Worm (Caenorhabditis elegans) whole organism, L1 larva: Measurements from ENCODE around the gene D1053.4.

ENCODE experiments used
- C34B4.2 ChIP-seq: sonication (generic microtip); optimal IDR thresholded peaks from 2 replicates; lab custom pipeline; 2017; ENCODE audit warnings: mild to moderate bottlenecking, missing genetic modification characterization, missing compliant biosample characterization
- aha-1 ChIP-seq: fragments of 150-350 bp; optimal IDR thresholded peaks from 2 replicates; lab custom pipeline; 2014; ENCODE audit warnings: missing biosample characterization, missing genetic modification characterization
- blmp-1 ChIP-seq: fragments of 150-350 bp; optimal IDR thresholded peaks from 2 replicates; lab custom pipeline; 2014; ENCODE audit warnings: missing biosample characterization, missing genetic modification characterization
- ceh-63 ChIP-seq: fragments of 200-800 bp; sonication (Bioruptor generic); optimal IDR thresholded peaks from 2 replicates; lab custom pipeline; 2018; ENCODE audit warnings: mild to moderate bottlenecking, missing genetic modification characterization, missing compliant biosample characterization
- ceh-8 ChIP-seq: fragments of 200-800 bp; sonication (Bioruptor generic); optimal IDR thresholded peaks from 2 replicates; lab custom pipeline; 2018; ENCODE audit warnings: mild to moderate bottlenecking, missing genetic modification characterization, moderate library complexity, missing compliant biosample characterization
- ceh-88 ChIP-seq: fragments of 200-800 bp; sonication (Bioruptor generic); IDR thresholded peaks from 2 replicates; pipeline ENCODE4 v1.3.6; 2022; ENCODE audit warnings: missing genetic modification characterization, missing compliant biosample characterization
- ces-1 ChIP-seq: fragments of 150-350 bp; optimal IDR thresholded peaks from 2 replicates; lab custom pipeline; 2014; ENCODE audit warnings: missing biosample characterization, missing genetic modification reagents, missing genetic modification characterization
- dsc-1 ChIP-seq: sonication (generic microtip); optimal IDR thresholded peaks from 2 replicates; lab custom pipeline; 2016; ENCODE audit warnings: mild to moderate bottlenecking, missing genetic modification characterization, missing compliant biosample characterization
- efl-1 ChIP-seq, 4 experiments: fragments of 150-350 bp; optimal IDR thresholded peaks in 3 of 4; peaks in 1 of 4; 1 replicate in 1 of 4; 2 replicates in 3 of 4; lab custom pipeline; 2014; ENCODE audit warnings: missing biosample characterization in 2 of 4, missing genetic modification characterization in 2 of 4, missing genetic modification reagents in 2 of 4
- egl-27 ChIP-seq, 2 experiments: fragments of 150-350 bp in 1 of 2; sonication (generic microtip); optimal IDR thresholded peaks; 3 replicates each; lab custom pipeline; 2017 to 2018; ENCODE audit warnings: missing biosample characterization in 2 of 2, missing genetic modification characterization in 2 of 2, missing genetic modification reagents in 2 of 2
- elt-2 ChIP-seq: sonication (generic microtip); optimal IDR thresholded peaks from 2 replicates; lab custom pipeline; 2016; ENCODE audit warnings: missing genetic modification characterization, mild to moderate bottlenecking, inconsistent platforms, missing compliant biosample characterization, missing genetic modification reagents
- fkh-10 ChIP-seq: sonication (generic microtip); optimal IDR thresholded peaks from 2 replicates; lab custom pipeline; 2017; ENCODE audit warnings: missing biosample characterization, missing genetic modification reagents, missing genetic modification characterization
- fkh-8 ChIP-seq: sonication (generic microtip); optimal IDR thresholded peaks from 2 replicates; lab custom pipeline; 2016; ENCODE audit warnings: mild to moderate bottlenecking, missing genetic modification characterization, missing compliant biosample characterization
- hpl-2 ChIP-seq: fragments of 150-350 bp; optimal IDR thresholded peaks from 2 replicates; lab custom pipeline; 2014; ENCODE audit warnings: missing biosample characterization, missing genetic modification reagents, missing genetic modification characterization
- irx-1 ChIP-seq: sonication (generic microtip); optimal IDR thresholded peaks from 2 replicates; lab custom pipeline; 2016; ENCODE audit warnings: missing genetic modification characterization, missing compliant biosample characterization
- isw-1 ChIP-seq: fragments of 200-800 bp; sonication (Bioruptor generic); IDR thresholded peaks from 2 replicates; pipeline ENCODE4 v1.3.6; 2022; ENCODE audit warnings: missing genetic modification characterization, missing compliant biosample characterization
- jun-1 ChIP-seq: fragments of 150-350 bp; optimal IDR thresholded peaks from 2 replicates; lab custom pipeline; 2014; ENCODE audit warnings: missing biosample characterization, missing genetic modification reagents, missing genetic modification characterization
- lin-14 ChIP-seq: fragments of 200-800 bp; sonication (Bioruptor generic); optimal IDR thresholded peaks from 2 replicates; lab custom pipeline; 2018; ENCODE audit warnings: mild to moderate bottlenecking, missing genetic modification characterization, moderate library complexity, missing compliant biosample characterization
- lin-35 ChIP-seq, 2 experiments: fragments of 150-350 bp; optimal IDR thresholded peaks; 2 replicates each; lab custom pipeline; 2014; ENCODE audit warnings: missing biosample characterization in 2 of 2, missing genetic modification characterization in 2 of 2, missing genetic modification reagents in 2 of 2
- lin-39 ChIP-seq: fragments of 150-350 bp; optimal IDR thresholded peaks from 2 replicates; lab custom pipeline; 2014; ENCODE audit warnings: missing biosample characterization, missing genetic modification reagents, missing genetic modification characterization
- lsy-2 ChIP-seq, 2 experiments: fragments of 150-350 bp; optimal IDR thresholded peaks; 2 replicates each; lab custom pipeline; 2014; ENCODE audit warnings: missing biosample characterization in 2 of 2, missing genetic modification characterization in 2 of 2
- mdl-1 ChIP-seq, 2 experiments: fragments of 150-350 bp; optimal IDR thresholded peaks; 2 replicates each; lab custom pipeline; 2014 to 2017; ENCODE audit warnings: missing biosample characterization in 2 of 2, missing genetic modification characterization in 2 of 2, inconsistent platforms in 1 of 2
- mef-2 ChIP-seq: fragments of 150-350 bp; optimal IDR thresholded peaks from 2 replicates; lab custom pipeline; 2014; ENCODE audit warnings: missing biosample characterization, missing genetic modification characterization
- nhr-19 ChIP-seq: fragments of 200-800 bp; sonication (Bioruptor generic); conservative IDR thresholded peaks from 2 replicates; pipeline ENCODE4 v1.3.6; 2022; ENCODE audit warnings: missing genetic modification characterization, missing compliant biosample characterization
- nhr-20 ChIP-seq: sonication (generic microtip); optimal IDR thresholded peaks from 2 replicates; lab custom pipeline; 2016; ENCODE audit warnings: mild to moderate bottlenecking, missing genetic modification characterization, missing compliant biosample characterization
- nhr-237 ChIP-seq: fragments of 150-350 bp; optimal IDR thresholded peaks from 2 replicates; lab custom pipeline; 2014; ENCODE audit warnings: missing biosample characterization, missing genetic modification characterization
- nhr-28 ChIP-seq: fragments of 150-350 bp; optimal IDR thresholded peaks from 2 replicates; lab custom pipeline; 2014; ENCODE audit warnings: missing biosample characterization, missing genetic modification characterization
- nhr-47 ChIP-seq: sonication (generic microtip); optimal IDR thresholded peaks from 2 replicates; lab custom pipeline; 2016; ENCODE audit warnings: mild to moderate bottlenecking, missing genetic modification characterization, moderate library complexity, missing compliant biosample characterization
- nhr-71 ChIP-seq: sonication (generic microtip); optimal IDR thresholded peaks from 2 replicates; lab custom pipeline; 2016; ENCODE audit warnings: mild to moderate bottlenecking, missing genetic modification characterization, moderate library complexity, missing compliant biosample characterization
- nhr-77 ChIP-seq: fragments of 150-350 bp; optimal IDR thresholded peaks from 2 replicates; lab custom pipeline; 2014; ENCODE audit warnings: missing biosample characterization, missing genetic modification characterization
- nhr-85 ChIP-seq: sonication (generic microtip); peaks from one replicate; lab custom pipeline; 2016; ENCODE audit warnings: missing genetic modification characterization, inconsistent platforms, missing compliant biosample characterization
- nhr-90 ChIP-seq: sonication (generic microtip); optimal IDR thresholded peaks from 2 replicates; lab custom pipeline; 2016; ENCODE audit warnings: mild to moderate bottlenecking, missing genetic modification characterization, missing compliant biosample characterization; ENCODE audit not compliant: poor library complexity
- pag-3 ChIP-seq: sonication (generic microtip); optimal IDR thresholded peaks from 2 replicates; lab custom pipeline; 2017; ENCODE audit warnings: missing genetic modification characterization, mild to moderate bottlenecking, missing compliant biosample characterization, antibody characterized with exemption, borderline replicate concordance; ENCODE audit not compliant: insufficient read depth
- pax-3 ChIP-seq: fragments of 200-800 bp; sonication (Bioruptor generic); optimal IDR thresholded peaks from 2 replicates; lab custom pipeline; 2018; ENCODE audit warnings: mild to moderate bottlenecking, missing genetic modification characterization, moderate library complexity, missing compliant biosample characterization
- pqm-1 ChIP-seq: sonication (generic microtip); optimal IDR thresholded peaks from 3 replicates; lab custom pipeline; 2017; ENCODE audit warnings: missing biosample characterization, missing genetic modification characterization
- rnt-1 ChIP-seq: sonication (generic microtip); optimal IDR thresholded peaks from 2 replicates; lab custom pipeline; 2016; ENCODE audit warnings: mild to moderate bottlenecking, missing genetic modification characterization, moderate library complexity, missing compliant biosample characterization
- snpc-4 ChIP-seq: fragments of 150-350 bp; optimal IDR thresholded peaks from 2 replicates; lab custom pipeline; 2014; ENCODE audit warnings: missing biosample characterization, missing genetic modification characterization
- sptf-1 ChIP-seq: fragments of 150-350 bp; optimal IDR thresholded peaks from 2 replicates; lab custom pipeline; 2014; ENCODE audit warnings: missing biosample characterization, missing genetic modification characterization
- sup-37 ChIP-seq: fragments of 200-800 bp; sonication (Bioruptor generic); optimal IDR thresholded peaks from 2 replicates; lab custom pipeline; 2018; ENCODE audit warnings: mild to moderate bottlenecking, missing genetic modification characterization, missing compliant biosample characterization
- swsn-7 ChIP-seq: sonication (generic microtip); optimal IDR thresholded peaks from 2 replicates; lab custom pipeline; 2016; ENCODE audit warnings: missing genetic modification characterization, missing compliant biosample characterization
- unc-86 ChIP-seq: sonication (generic microtip); optimal IDR thresholded peaks from 2 replicates; lab custom pipeline; 2016; ENCODE audit warnings: missing genetic modification characterization, missing compliant biosample characterization
- unc-98 ChIP-seq: fragments of 200-800 bp; sonication (Bioruptor generic); IDR thresholded peaks from 2 replicates; pipeline ENCODE4 v1.3.6; 2022; ENCODE audit warnings: missing genetic modification characterization, missing compliant biosample characterization
- vab-15 ChIP-seq: sonication (generic microtip); optimal IDR thresholded peaks from 2 replicates; lab custom pipeline; 2017; ENCODE audit warnings: missing genotype, mild to moderate bottlenecking, missing genetic modification characterization, missing compliant biosample characterization
- zag-1 ChIP-seq: fragments of 150-350 bp; optimal IDR thresholded peaks from 2 replicates; lab custom pipeline; 2014; ENCODE audit warnings: missing biosample characterization, missing genetic modification characterization

D1053.4 gene

DNA sequence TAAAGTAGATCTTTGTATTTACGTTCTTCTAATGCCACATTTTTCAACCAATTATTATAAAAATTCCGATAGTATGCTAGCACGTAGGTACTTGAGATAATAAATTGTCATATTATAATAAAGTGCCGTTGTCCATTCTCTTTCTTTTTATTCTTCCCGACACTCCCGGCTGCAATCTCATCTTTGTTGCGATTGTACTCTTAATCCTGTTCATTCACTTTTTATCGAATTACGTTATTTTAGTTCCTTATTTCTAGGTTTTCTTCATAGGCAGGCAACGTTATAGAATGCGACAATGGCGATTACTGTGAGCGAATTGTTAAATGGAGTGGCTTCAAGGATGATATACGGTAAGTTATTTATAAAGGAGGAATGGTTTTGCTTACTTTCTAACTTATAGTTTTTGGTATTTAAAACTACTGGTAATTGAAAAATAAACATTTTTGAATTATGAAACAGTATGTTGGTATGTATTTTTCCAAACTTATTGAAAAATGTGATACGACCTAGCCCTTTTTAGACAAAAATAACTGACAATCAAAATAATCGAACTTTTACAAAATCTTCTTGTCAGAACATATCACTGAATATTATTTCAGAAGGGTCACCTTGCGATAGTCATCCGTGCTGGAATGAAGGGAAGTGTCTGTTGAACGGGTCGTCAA lies 22.4 kb upstream of the D1053.4 start, which contains the start of gene C40H5.2:
Gene C40H5.2 (plus strand): TSS at position 256 of the 665 bp plus-strand sequence.
- TF ChIP-seq efl-1 (optimal IDR thresholded peaks at IDR 0.05; lab: Kevin White, UChicago) (no peak), efl-1 (GFP tag; optimal IDR thresholded peaks at IDR 0.05 in 1 of 2; lab: Kevin White, UChicago) (peak in 1 of 2 experiments; percentile 75), jun-1 (no peak)

DNA sequence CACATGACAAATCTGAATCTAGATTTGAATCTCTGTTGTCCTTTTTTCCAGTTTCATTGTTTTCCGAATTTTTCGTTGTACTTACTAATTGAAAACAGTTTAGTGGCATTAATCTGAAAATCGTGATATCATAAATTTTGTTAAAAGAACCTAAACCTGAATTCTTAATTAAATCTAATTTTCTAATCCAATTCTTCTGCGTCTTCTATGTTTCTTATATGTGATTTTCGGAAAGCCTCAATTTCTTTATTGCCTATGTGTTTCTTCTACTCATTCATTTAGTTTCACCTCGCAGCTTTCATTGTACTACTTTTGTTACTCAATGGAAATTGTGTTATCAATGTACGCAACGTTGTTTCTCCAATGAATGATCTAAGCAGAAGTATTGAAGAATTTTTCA lies 20.1 kb upstream of the D1053.4 start:
- TF ChIP-seq lin-14 (GFP tag; lab: Kevin White, UChicago): peak; percentile 28
- no peak for TF ChIP-seq rnt-1 (tag; lab: Kevin White, UChicago)
- no peak for TF ChIP-seq nhr-47 (tag; lab: Kevin White, UChicago)
- TF ChIP-seq nhr-20 (tag; lab: Kevin White, UChicago): no peak
- no peak for TF ChIP-seq hpl-2 (GFP tag; lab: Kevin White, UChicago)
- TF ChIP-seq lin-35 (GFP tag; optimal IDR thresholded peaks at IDR 0.05; lab: Kevin White, UChicago): no peak
- TF ChIP-seq ces-1: peak; percentile 1
- TF ChIP-seq ceh-8 (GFP tag; lab: Kevin White, UChicago): no peak

DNA sequence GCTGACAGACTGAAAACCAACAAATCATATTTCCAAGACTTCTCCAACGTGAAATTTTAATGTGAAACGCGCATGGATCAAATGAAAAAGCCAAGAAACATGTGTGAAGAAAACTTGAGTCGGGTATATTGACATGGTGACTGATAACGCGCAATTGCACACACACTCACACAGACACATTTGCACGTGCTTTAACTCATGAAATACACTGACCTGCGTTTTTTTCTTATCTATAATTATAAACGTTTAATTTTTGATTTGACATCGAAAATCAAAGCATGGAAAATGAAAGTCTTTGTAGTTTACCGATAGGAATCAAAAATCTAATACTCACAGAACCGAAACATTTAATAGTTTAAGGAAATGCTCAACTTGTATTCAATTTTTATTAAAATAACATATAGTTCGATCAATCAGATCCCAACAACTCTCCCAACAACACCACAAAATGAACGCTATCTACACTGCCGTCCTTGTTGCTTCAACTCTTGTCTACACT lies 15.1 kb upstream of the D1053.4 start, which contains the start of gene nspa-9:
Gene nspa-9 (plus strand): TSS at position 449 of the 499 bp plus-strand sequence.
- no peak for TF ChIP-seq ceh-63 (GFP tag; lab: Kevin White, UChicago)
- TF ChIP-seq isw-1 (GFP tag; lab: Robert Waterston, UW): no peak
- no peak for TF ChIP-seq nhr-28 (tag; lab: Kevin White, UChicago)
- TF ChIP-seq nhr-77 (tag; lab: Kevin White, UChicago): no peak
- TF ChIP-seq sup-37 (GFP tag; lab: Kevin White, UChicago): no peak
- no peak for TF ChIP-seq nhr-47 (tag; lab: Kevin White, UChicago)
- TF ChIP-seq ceh-88 (GFP tag; lab: Robert Waterston, UW): no peak
- TF ChIP-seq pqm-1: peak; percentile 46
- TF ChIP-seq lin-14 (GFP tag; lab: Kevin White, UChicago): peak; percentile 33
- peak; percentile 10 for TF ChIP-seq fkh-8 (tag; lab: Kevin White, UChicago)
- TF ChIP-seq snpc-4: no peak
- TF ChIP-seq lsy-2 (tag; optimal IDR thresholded peaks at IDR 0.05; lab: Kevin White, UChicago): no peak
- TF ChIP-seq mef-2 (tag; lab: Kevin White, UChicago): no peak
- no peak for TF ChIP-seq aha-1 (tag; lab: Kevin White, UChicago)
- TF ChIP-seq nhr-71 (tag; lab: Kevin White, UChicago): peak; percentile 47
- no peak for TF ChIP-seq swsn-7 (tag; lab: Kevin White, UChicago)
- no peak for TF ChIP-seq nhr-19 (GFP tag; lab: Robert Waterston, UW)
- peak; percentile 92 for TF ChIP-seq elt-2 (tag; lab: Kevin White, UChicago)
- TF ChIP-seq lin-35 (GFP tag; optimal IDR thresholded peaks at IDR 0.05; lab: Kevin White, UChicago): peak in 1 of 2 experiments; percentile 30
- peak; percentile 45 for TF ChIP-seq nhr-20 (tag; lab: Kevin White, UChicago)
- no peak for TF ChIP-seq ceh-8 (GFP tag; lab: Kevin White, UChicago)
- no peak for TF ChIP-seq hpl-2 (GFP tag; lab: Kevin White, UChicago)
- TF ChIP-seq nhr-90 (tag; lab: Kevin White, UChicago): peak; percentile 36
- TF ChIP-seq zag-1 (tag; lab: Kevin White, UChicago): no peak
- TF ChIP-seq C34B4.2 (tag; lab: Kevin White, UChicago): no peak
- TF ChIP-seq dsc-1: peak; percentile 39
- TF ChIP-seq nhr-237: no peak
- no peak for TF ChIP-seq pag-3
- TF ChIP-seq unc-98 (GFP tag; lab: Robert Waterston, UW): no peak
- TF ChIP-seq pax-3 (tag; lab: Kevin White, UChicago): no peak
- no peak for TF ChIP-seq blmp-1 (tag; lab: Kevin White, UChicago)
- TF ChIP-seq sptf-1 (tag; lab: Kevin White, UChicago): no peak
- no peak for TF ChIP-seq nhr-85 (tag; lab: Kevin White, UChicago)
- TF ChIP-seq mdl-1 (tag; optimal IDR thresholded peaks at IDR 0.05; lab: Kevin White, UChicago): peak in 1 of 2 experiments; percentile 57
- TF ChIP-seq irx-1 (tag; lab: Kevin White, UChicago): no peak
- no peak for TF ChIP-seq vab-15 (tag; lab: Kevin White, UChicago)
- no peak for TF ChIP-seq fkh-10 (GFP tag; lab: Kevin White, UChicago)
- TF ChIP-seq lin-39 (tag; lab: Kevin White, UChicago): no peak
- no peak for TF ChIP-seq unc-86
- TF ChIP-seq egl-27 (tag; optimal IDR thresholded peaks at IDR 0.05; lab: Kevin White, UChicago): no peak
